Fruit fly (Drosophila melanogaster) whole organism, embryonic: ENCODE data around the gene Hmbs.

Experiments
- Atf-2 ChIP-seq: fragments of 200-800 bp; sonication (Bioruptor generic); optimal IDR thresholded peaks from 2 replicates; lab custom pipeline; 2016; ENCODE audit warnings: missing biosample characterization, missing genetic modification characterization
- Atf6 ChIP-seq: fragments of 200-800 bp; sonication (Bioruptor generic); IDR thresholded peaks from 2 replicates; pipeline ENCODE4 v1.3.6; 2022; ENCODE audit warnings: missing biosample characterization, missing genetic modification characterization
- CG10462 ChIP-seq: fragments of 200-800 bp; sonication (Bioruptor generic); optimal IDR thresholded peaks from 2 replicates; lab custom pipeline; 2016; ENCODE audit warnings: missing biosample characterization, missing genetic modification characterization
- CG12659 ChIP-seq: fragments of 200-800 bp; sonication (Bioruptor generic); optimal IDR thresholded peaks from 3 replicates; lab custom pipeline; 2017; ENCODE audit warnings: mild to moderate bottlenecking, missing biosample characterization, missing genetic modification reagents, missing genetic modification characterization
- CG13424 ChIP-seq: fragments of 200-800 bp; sonication (Bioruptor generic); optimal IDR thresholded peaks from 2 replicates; lab custom pipeline; 2019; ENCODE audit warnings: missing biosample characterization, mild to moderate bottlenecking, missing genetic modification characterization, moderate library complexity
- CG13894 ChIP-seq: fragments of 200-800 bp; sonication (Bioruptor generic); optimal IDR thresholded peaks from 3 replicates; lab custom pipeline; 2018; ENCODE audit warnings: missing biosample characterization, mild to moderate bottlenecking, missing genetic modification characterization, moderate library complexity
- CG14014 ChIP-seq: fragments of 200-800 bp; sonication (Bioruptor generic); IDR thresholded peaks from 2 replicates; pipeline ENCODE4 v1.3.6; 2022; ENCODE audit warnings: missing biosample characterization, missing genetic modification characterization
- CG14050 ChIP-seq: fragments of 200-800 bp; sonication (Bioruptor generic); IDR thresholded peaks from 3 replicates; pipeline ENCODE4 v1.3.6; 2022; ENCODE audit warnings: missing biosample characterization, missing genetic modification characterization
- CG14441 ChIP-seq: fragments of 200-800 bp; sonication (Bioruptor generic); IDR thresholded peaks from 2 replicates; pipeline ENCODE4 v1.3.6; 2022; ENCODE audit warnings: missing biosample characterization, missing genetic modification characterization
- CG14710 ChIP-seq: fragments of 200-800 bp; sonication (Bioruptor generic); optimal IDR thresholded peaks from 3 replicates; lab custom pipeline; 2019; ENCODE audit warnings: missing biosample characterization, mild to moderate bottlenecking, missing genetic modification characterization, moderate library complexity
- CG14860 ChIP-seq: fragments of 200-800 bp; sonication (Bioruptor generic); IDR thresholded peaks from 3 replicates; pipeline ENCODE4 v1.3.6; 2022; ENCODE audit warnings: missing biosample characterization, missing genetic modification characterization; ENCODE audit not compliant: partially characterized antibody
- CG15479 ChIP-seq: fragments of 200-800 bp; sonication (Bioruptor generic); optimal IDR thresholded peaks from 3 replicates; lab custom pipeline; 2019; ENCODE audit warnings: missing biosample characterization, mild to moderate bottlenecking, missing genetic modification characterization, moderate library complexity
- CG1603 ChIP-seq: fragments of 200-800 bp; sonication (Bioruptor generic); optimal IDR thresholded peaks from 2 replicates; lab custom pipeline; 2019; ENCODE audit warnings: missing biosample characterization, mild to moderate bottlenecking, missing genetic modification characterization, moderate library complexity
- CG18011 ChIP-seq: fragments of 200-800 bp; sonication (Bioruptor generic); optimal IDR thresholded peaks from 2 replicates; lab custom pipeline; 2017; ENCODE audit warnings: missing biosample characterization, missing genetic modification characterization, mild to moderate bottlenecking, moderate library complexity, missing genotype
- CG2116 ChIP-seq: fragments of 200-800 bp; sonication (Bioruptor generic); optimal IDR thresholded peaks from 3 replicates; lab custom pipeline; 2018; ENCODE audit warnings: missing biosample characterization, mild to moderate bottlenecking, missing genetic modification characterization
- CG2120 ChIP-seq: fragments of 200-800 bp; sonication (Bioruptor generic); optimal IDR thresholded peaks from 3 replicates; lab custom pipeline; 2016; ENCODE audit warnings: missing biosample characterization, missing genetic modification characterization
- CG2712 ChIP-seq: fragments of 200-800 bp; optimal IDR thresholded peaks from 3 replicates; lab custom pipeline; 2019; ENCODE audit warnings: missing biosample characterization, mild to moderate bottlenecking, missing genetic modification characterization, moderate library complexity
- CG2875 ChIP-seq: fragments of 200-800 bp; sonication (Bioruptor generic); optimal IDR thresholded peaks from 2 replicates; lab custom pipeline; 2017; ENCODE audit warnings: missing biosample characterization, mild to moderate bottlenecking, missing genetic modification characterization, missing genetic modification reagents
- CG3407 ChIP-seq: fragments of 200-800 bp; sonication (Bioruptor generic); optimal IDR thresholded peaks from 2 replicates; lab custom pipeline; 2018; ENCODE audit warnings: missing biosample characterization, mild to moderate bottlenecking, missing genetic modification characterization
- CG4617 ChIP-seq: fragments of 200-800 bp; sonication (Bioruptor generic); optimal IDR thresholded peaks from 3 replicates; lab custom pipeline; 2016; ENCODE audit warnings: missing biosample characterization, missing genetic modification characterization, borderline replicate concordance
- CG6683 ChIP-seq: fragments of 200-800 bp; sonication (Bioruptor generic); optimal IDR thresholded peaks from 2 replicates; lab custom pipeline; 2017; ENCODE audit warnings: missing biosample characterization, mild to moderate bottlenecking, missing genetic modification characterization, missing genetic modification reagents
- CG9876 ChIP-seq: fragments of 200-800 bp; sonication (Bioruptor generic); optimal IDR thresholded peaks from 2 replicates; lab custom pipeline; 2016; ENCODE audit warnings: missing biosample characterization, missing genetic modification characterization
- CoRest ChIP-seq: fragments of 200-800 bp; sonication (Bioruptor generic); optimal IDR thresholded peaks from 3 replicates; lab custom pipeline; 2018; ENCODE audit warnings: missing biosample characterization, mild to moderate bottlenecking, missing genetic modification characterization, moderate library complexity
- Dp ChIP-seq: fragments of 200-800 bp; sonication (Bioruptor generic); optimal IDR thresholded peaks from 2 replicates; lab custom pipeline; 2018; ENCODE audit warnings: missing biosample characterization, mild to moderate bottlenecking, missing genetic modification characterization, moderate library complexity
- ERR ChIP-seq: fragments of 200-800 bp; sonication (Bioruptor generic); optimal IDR thresholded peaks from 2 replicates; lab custom pipeline; 2016; ENCODE audit warnings: missing biosample characterization, missing genetic modification characterization
- Ets97D ChIP-seq: fragments of 200-800 bp; sonication (Bioruptor generic); optimal IDR thresholded peaks from 3 replicates; lab custom pipeline; 2016; ENCODE audit warnings: missing biosample characterization, missing genetic modification characterization
- Fer3 ChIP-seq: fragments of 200-800 bp; sonication (Bioruptor generic); optimal IDR thresholded peaks from 2 replicates; lab custom pipeline; 2018; ENCODE audit warnings: missing biosample characterization, mild to moderate bottlenecking, missing genetic modification characterization, moderate library complexity
- HLH4C ChIP-seq: fragments of 200-800 bp; sonication (Bioruptor generic); IDR thresholded peaks from 3 replicates; pipeline ENCODE4 v1.3.6; 2022; ENCODE audit warnings: missing biosample characterization, missing genetic modification characterization; ENCODE audit not compliant: partially characterized antibody
- HmgZ ChIP-seq: fragments of 200-800 bp; sonication (Bioruptor generic); optimal IDR thresholded peaks from 2 replicates; lab custom pipeline; 2018; ENCODE audit warnings: missing biosample characterization, mild to moderate bottlenecking, missing genetic modification characterization
- Lhr ChIP-seq: fragments of 200-800 bp; sonication (Bioruptor generic); optimal IDR thresholded peaks from 3 replicates; lab custom pipeline; 2017; ENCODE audit warnings: mild to moderate bottlenecking, missing biosample characterization, missing genetic modification reagents, missing genetic modification characterization
- MBD-R2 ChIP-seq: fragments of 200-800 bp; sonication (Bioruptor generic); IDR thresholded peaks from 2 replicates; pipeline ENCODE4 v1.3.6; 2022; ENCODE audit warnings: missing biosample characterization, missing genetic modification characterization
- MESR4 ChIP-seq: fragments of 200-800 bp; sonication (Bioruptor generic); optimal IDR thresholded peaks from 2 replicates; lab custom pipeline; 2018; ENCODE audit warnings: missing biosample characterization, mild to moderate bottlenecking, missing genetic modification characterization, moderate library complexity
- Sin3A ChIP-seq: fragments of >200 bp; optimal IDR thresholded peaks from 2 replicates; lab custom pipeline; 2018
- Sry-β ChIP-seq: fragments of 200-800 bp; sonication (Bioruptor generic); optimal IDR thresholded peaks from 2 replicates; lab custom pipeline; 2018; ENCODE audit warnings: missing biosample characterization, mild to moderate bottlenecking, missing genetic modification characterization, moderate library complexity
- Taf1 ChIP-seq: fragments of 200-800 bp; sonication (Bioruptor generic); IDR thresholded peaks from 2 replicates; pipeline ENCODE4 v1.3.6; 2022; ENCODE audit warnings: missing biosample characterization, missing genetic modification characterization
- ab ChIP-seq: fragments of 200-800 bp; sonication (Bioruptor generic); optimal IDR thresholded peaks from 2 replicates; lab custom pipeline; 2016; ENCODE audit warnings: missing biosample characterization, missing genetic modification characterization
- amos ChIP-seq: fragments of 200-800 bp; sonication (Bioruptor generic); IDR thresholded peaks from 2 replicates; pipeline ENCODE4 v1.3.6; 2022; ENCODE audit warnings: missing biosample characterization, missing genetic modification characterization; ENCODE audit not compliant: partially characterized antibody
- ase ChIP-seq: fragments of 200-800 bp; sonication (Bioruptor generic); IDR thresholded peaks from 3 replicates; pipeline ENCODE4 v1.3.6; 2022; ENCODE audit warnings: missing biosample characterization, missing genetic modification characterization
- ato ChIP-seq: fragments of 200-800 bp; sonication (Bioruptor generic); IDR thresholded peaks from 2 replicates; pipeline ENCODE4 v1.3.6; 2022; ENCODE audit warnings: missing biosample characterization, missing genetic modification characterization; ENCODE audit not compliant: partially characterized antibody
- chinmo ChIP-seq: fragments of 200-800 bp; sonication (Bioruptor generic); IDR thresholded peaks from 4 replicates; pipeline ENCODE4 v1.3.6; 2022; ENCODE audit warnings: missing biosample characterization, missing genetic modification characterization; ENCODE audit not compliant: partially characterized antibody
- chm ChIP-seq: fragments of 200-800 bp; sonication (Bioruptor generic); IDR thresholded peaks from 2 replicates; pipeline ENCODE4 v1.3.6; 2022; ENCODE audit warnings: missing biosample characterization, missing genetic modification characterization
- crp ChIP-seq, 2 experiments: fragments of 200-800 bp; sonication (Bioruptor generic); optimal IDR thresholded peaks; 2 replicates in 1 of 2; 3 replicates in 1 of 2; lab custom pipeline; 2017; ENCODE audit warnings: missing biosample characterization in 2 of 2, missing genetic modification characterization in 2 of 2, mild to moderate bottlenecking in 1 of 2, moderate library complexity in 1 of 2
- ewg ChIP-seq: fragments of 200-800 bp; sonication (Bioruptor generic); optimal IDR thresholded peaks from 3 replicates; lab custom pipeline; 2017; ENCODE audit warnings: mild to moderate bottlenecking, missing biosample characterization, missing genetic modification reagents, missing genetic modification characterization
- hkb ChIP-seq, 2 experiments: fragments of 200-800 bp in 1 of 2; fragments of >200 bp in 1 of 2; sonication (Bioruptor generic) in 1 of 2; IDR thresholded peaks in 1 of 2; optimal IDR thresholded peaks in 1 of 2; 2 replicates each; pipeline versions ENCODE4 v1.3.6 to Lab custom; 2017 to 2022; ENCODE audit warnings: missing biosample characterization in 1 of 2, missing genetic modification characterization in 1 of 2
- maf-S ChIP-seq: fragments of 200-800 bp; sonication (Bioruptor generic); optimal IDR thresholded peaks from 2 replicates; lab custom pipeline; 2016; ENCODE audit warnings: missing biosample characterization, missing genetic modification characterization
- pan ChIP-seq, 4 experiments: fragments of >200 bp in 3 of 4; fragments of 200-800 bp in 1 of 4; sonication (Bioruptor generic) in 1 of 4; optimal IDR thresholded peaks in 3 of 4; IDR thresholded peaks in 1 of 4; 2 replicates each; pipeline versions ENCODE4 v1.3.6 to Lab custom; 2017 to 2022; ENCODE audit warnings: missing biosample characterization in 2 of 4, missing genetic modification characterization in 2 of 4, mixed read lengths in 1 of 4
- slbo ChIP-seq: fragments of 200-800 bp; sonication (Bioruptor generic); IDR thresholded peaks from 2 replicates; pipeline ENCODE4 v1.3.6; 2022; ENCODE audit warnings: missing biosample characterization, missing genetic modification characterization
- ttk ChIP-seq: fragments of 200-800 bp; sonication (Bioruptor generic); IDR thresholded peaks from 2 replicates; pipeline ENCODE4 v2.1.2; 2022; ENCODE audit warnings: missing biosample characterization, missing genetic modification characterization
- unc-4 ChIP-seq: fragments of 200-800 bp; sonication (Bioruptor generic); IDR thresholded peaks from 2 replicates; pipeline ENCODE4 v1.3.6; 2022; ENCODE audit warnings: missing biosample characterization, missing genetic modification characterization; ENCODE audit not compliant: partially characterized antibody

Hmbs gene

dm6 chr3L:1329724-1330123 is 5.0 kb upstream of the Hmbs start, which contains the start of gene ND-ACP:
Gene ND-ACP (plus strand): TSS chr3L:1329949.
- TF ChIP-seq Dp (peak; percentile 92), MBD-R2 (GFP tag; lab: Robert Waterston, UW) (peak; percentile 35; the same call in 1 of the 2 replicates), Sry-β (GFP tag; lab: Kevin White, UChicago) (no peak), HLH4C (GFP tag; lab: Robert Waterston, UW) (peak; percentile 34; the same call in 1 of the 3 replicates), CoRest (tag; lab: Kevin White, UChicago) (peak; percentile 5), ERR (no peak), CG18011 (GFP tag; lab: Kevin White, UChicago) (no peak), Taf1 (GFP tag; lab: Robert Waterston, UW) (no peak), CG12659 (GFP tag; lab: Kevin White, UChicago) (peak; percentile 37), Sin3A (lab: Kevin White, UChicago) (peak; percentile 78), ase (no peak), MESR4 (GFP tag; lab: Kevin White, UChicago) (peak; percentile 93), CG2712 (tag; lab: Kevin White, UChicago) (no peak), CG15479 (GFP tag; lab: Kevin White, UChicago) (peak; percentile 51), CG14050 (GFP tag; lab: Robert Waterston, UW) (no peak), CG1603 (tag; lab: Kevin White, UChicago) (peak; percentile 46), CG4617 (peak; percentile 28), CG2120 (no peak), chinmo (no peak), maf-S (GFP tag; lab: Kevin White, UChicago) (no peak), CG14441 (GFP tag; lab: Robert Waterston, UW) (no peak), ttk (GFP tag; lab: Robert Waterston, UW) (no peak), slbo (GFP tag; lab: Robert Waterston, UW) (0 out of 2 replicates have a peak, but pooled peaks have one; percentile 3), CG13894 (tag; lab: Kevin White, UChicago) (no peak), chm (GFP tag; lab: Robert Waterston, UW) (no peak), HmgZ (peak; percentile 19), pan (optimal IDR thresholded peaks at IDR 0.05; lab: Kevin White, UChicago) (no peak), pan (GFP tag; optimal IDR thresholded peaks at IDR 0.05 in 1 of 2, IDR thresholded peaks at IDR 0.05 in 1 of 2) (no peak), unc-4 (peak; percentile 21; the same call in 1 of the 2 replicates), crp (GFP tag; optimal IDR thresholded peaks at IDR 0.05; lab: Kevin White, UChicago) (no peak), Fer3 (tag; lab: Kevin White, UChicago) (no peak), Ets97D (peak; percentile 37), CG6683 (GFP tag; lab: Kevin White, UChicago) (no peak), CG14014 (no peak), CG3407 (no peak), CG10462 (no peak), CG9876 (GFP tag; lab: Kevin White, UChicago) (no peak), ato (GFP tag; lab: Robert Waterston, UW) (no peak), CG2116 (GFP tag; lab: Kevin White, UChicago) (peak; percentile 79), Atf6 (GFP tag; lab: Robert Waterston, UW) (no peak), CG13424 (tag; lab: Kevin White, UChicago) (no peak), Atf-2 (GFP tag; lab: Kevin White, UChicago) (no peak), hkb (optimal IDR thresholded peaks at IDR 0.05; lab: Kevin White, UChicago) (peak; percentile 18), hkb (GFP tag; IDR thresholded peaks at IDR 0.05; lab: Robert Waterston, UW) (no peak), amos (no peak), CG14860 (GFP tag; lab: Robert Waterston, UW) (no peak), ewg (GFP tag; lab: Kevin White, UChicago) (no peak), Lhr (GFP tag; lab: Kevin White, UChicago) (peak; percentile 37), CG14710 (peak; percentile 66), ab (GFP tag; lab: Kevin White, UChicago) (no peak), CG2875 (no peak)
